Worm (Caenorhabditis elegans) whole organism, L4 larva: ENCODE results near the gene T14B4.9.

Source experiments
- F10B5.3 ChIP-seq: sonication (generic microtip); optimal IDR thresholded peaks from 2 replicates; lab custom pipeline; 2016; ENCODE audit warnings: mild to moderate bottlenecking, missing genetic modification characterization, missing compliant biosample characterization
- F37D6.2 ChIP-seq: sonication (generic microtip); optimal IDR thresholded peaks from 2 replicates; lab custom pipeline; 2016; ENCODE audit warnings: mild to moderate bottlenecking, missing genetic modification characterization, missing compliant biosample characterization
- R02D3.7 ChIP-seq: fragments of 150-350 bp; sonication (generic microtip); optimal IDR thresholded peaks from 3 replicates; lab custom pipeline; 2014; ENCODE audit warnings: missing biosample characterization, missing genetic modification characterization
- T26A8.4 ChIP-seq: fragments of 200-800 bp; sonication (Bioruptor generic); IDR thresholded peaks from 2 replicates; pipeline ENCODE4 v1.3.6; 2022; ENCODE audit warnings: missing genetic modification characterization, missing compliant biosample characterization
- Y5F2A.4 ChIP-seq: fragments of 200-800 bp; sonication (Bioruptor generic); optimal IDR thresholded peaks from 2 replicates; lab custom pipeline; 2018; ENCODE audit warnings: mild to moderate bottlenecking, missing genetic modification characterization, missing compliant biosample characterization
- ZK337.2 ChIP-seq: fragments of 200-800 bp; sonication (Bioruptor generic); IDR thresholded peaks from 2 replicates; pipeline ENCODE4 v1.3.6; 2022; ENCODE audit warnings: missing genetic modification reagents, missing genetic modification characterization, missing compliant biosample characterization
- aly-2 ChIP-seq: sonication (generic microtip); optimal IDR thresholded peaks from 2 replicates; lab custom pipeline; 2018; ENCODE audit warnings: missing biosample characterization, missing genetic modification characterization
- arid-1 ChIP-seq: fragments of 200-800 bp; sonication (Bioruptor generic); conservative IDR thresholded peaks from 2 replicates; pipeline ENCODE4 v1.3.6; 2022; ENCODE audit warnings: missing genetic modification reagents, missing genetic modification characterization, missing compliant biosample characterization
- attf-4 ChIP-seq: sonication (generic microtip); optimal IDR thresholded peaks from 3 replicates; lab custom pipeline; 2017; ENCODE audit warnings: missing biosample characterization, missing genetic modification characterization
- ceh-62 ChIP-seq: sonication (generic microtip); optimal IDR thresholded peaks from 2 replicates; lab custom pipeline; 2017; ENCODE audit warnings: missing biosample characterization, missing genetic modification characterization
- ceh-82 ChIP-seq: sonication (generic microtip); optimal IDR thresholded peaks from 2 replicates; lab custom pipeline; 2017; ENCODE audit warnings: missing biosample characterization, missing genetic modification characterization
- cey-2 ChIP-seq: sonication (generic microtip); optimal IDR thresholded peaks from 3 replicates; lab custom pipeline; 2017; ENCODE audit warnings: missing genetic modification characterization, mild to moderate bottlenecking, missing compliant biosample characterization, antibody characterized with exemption, borderline replicate concordance; ENCODE audit not compliant: insufficient read depth
- daf-16 ChIP-seq, 3 experiments: sonication (generic microtip); optimal IDR thresholded peaks; 2 replicates each; lab custom pipeline; 2016 to 2017; ENCODE audit warnings: missing genetic modification characterization in 3 of 3, missing genetic modification reagents in 3 of 3, mild to moderate bottlenecking in 2 of 3, missing compliant biosample characterization in 2 of 3, missing biosample characterization in 1 of 3, moderate library complexity in 1 of 3
- dpl-1 ChIP-seq: fragments of 150-350 bp; optimal IDR thresholded peaks from 2 replicates; lab custom pipeline; 2014; ENCODE audit warnings: missing biosample characterization, missing genetic modification reagents, missing genetic modification characterization
- fkh-10 ChIP-seq: fragments of 150-350 bp; optimal IDR thresholded peaks from 2 replicates; lab custom pipeline; 2014; ENCODE audit warnings: missing biosample characterization, missing genetic modification reagents, missing genetic modification characterization
- hif-1 ChIP-seq, 2 experiments: sonication (generic microtip); optimal IDR thresholded peaks; 2 replicates each; lab custom pipeline; 2016 to 2017; ENCODE audit warnings: missing compliant biosample characterization in 2 of 2, missing genetic modification characterization in 2 of 2, missing genetic modification reagents in 2 of 2, missing genotype in 2 of 2, mild to moderate bottlenecking in 1 of 2
- jun-1 ChIP-seq: fragments of 150-350 bp; optimal IDR thresholded peaks from 2 replicates; lab custom pipeline; 2014; ENCODE audit warnings: missing biosample characterization, missing genetic modification reagents, missing genetic modification characterization
- lin-13 ChIP-seq: fragments of 150-350 bp; optimal IDR thresholded peaks from 2 replicates; lab custom pipeline; 2014; ENCODE audit warnings: missing biosample characterization, missing genetic modification reagents, missing genetic modification characterization
- lin-39 ChIP-seq: fragments of 150-350 bp; optimal IDR thresholded peaks from 2 replicates; lab custom pipeline; 2014; ENCODE audit warnings: missing biosample characterization, missing genetic modification reagents, missing genetic modification characterization
- lir-3 ChIP-seq: sonication (generic microtip); optimal IDR thresholded peaks from 2 replicates; lab custom pipeline; 2016; ENCODE audit warnings: mild to moderate bottlenecking, missing genetic modification characterization, missing compliant biosample characterization
- madf-9 ChIP-seq: fragments of 200-800 bp; sonication (Bioruptor generic); conservative IDR thresholded peaks from 2 replicates; pipeline ENCODE4 v1.3.6; 2022; ENCODE audit warnings: missing genetic modification reagents, missing genetic modification characterization, missing compliant biosample characterization
- mdl-1 ChIP-seq, 2 experiments: fragments of 150-350 bp in 1 of 2; sonication (generic microtip) in 1 of 2; optimal IDR thresholded peaks; 2 replicates each; lab custom pipeline; 2014 to 2017; ENCODE audit warnings: missing biosample characterization in 2 of 2, missing genetic modification characterization in 2 of 2
- mdt-29 ChIP-seq: fragments of 200-800 bp; sonication (Bioruptor generic); IDR thresholded peaks from 2 replicates; pipeline ENCODE4 v1.3.6; 2022; ENCODE audit warnings: missing genetic modification reagents, missing genetic modification characterization, missing compliant biosample characterization
- mep-1 ChIP-seq: fragments of 150-350 bp; sonication (generic microtip); optimal IDR thresholded peaks from 3 replicates; lab custom pipeline; 2014; ENCODE audit warnings: missing biosample characterization, missing genetic modification characterization
- mxl-2 ChIP-seq: fragments of 200-800 bp; sonication (Bioruptor generic); conservative IDR thresholded peaks from 2 replicates; pipeline ENCODE4 v1.3.6; 2022; ENCODE audit warnings: missing genetic modification reagents, missing genetic modification characterization, missing compliant biosample characterization
- nhr-10 ChIP-seq: fragments of 150-350 bp; optimal IDR thresholded peaks from 2 replicates; lab custom pipeline; 2014; ENCODE audit warnings: missing biosample characterization, missing genetic modification characterization
- nhr-11 ChIP-seq: fragments of 150-350 bp; optimal IDR thresholded peaks from 2 replicates; lab custom pipeline; 2014; ENCODE audit warnings: missing biosample characterization, missing genetic modification characterization
- nhr-25 ChIP-seq: sonication (generic microtip); optimal IDR thresholded peaks from 2 replicates; lab custom pipeline; 2017; ENCODE audit warnings: missing genetic modification characterization, mild to moderate bottlenecking, missing compliant biosample characterization, antibody characterized with exemption, moderate library complexity, borderline replicate concordance; ENCODE audit not compliant: insufficient read depth
- nhr-42 ChIP-seq: fragments of 200-800 bp; sonication (Bioruptor generic); IDR thresholded peaks from 2 replicates; pipeline ENCODE4 v1.3.6; 2022; ENCODE audit warnings: missing genetic modification characterization, missing compliant biosample characterization
- nhr-77 ChIP-seq: fragments of 150-350 bp; optimal IDR thresholded peaks from 2 replicates; lab custom pipeline; 2014; ENCODE audit warnings: missing biosample characterization, missing genetic modification characterization
- skn-1 ChIP-seq: fragments of 150-350 bp; optimal IDR thresholded peaks from 2 replicates; lab custom pipeline; 2014; ENCODE audit warnings: missing biosample characterization, missing genetic modification characterization
- unc-39 ChIP-seq: sonication (generic microtip); optimal IDR thresholded peaks from 2 replicates; lab custom pipeline; 2017; ENCODE audit warnings: missing biosample characterization, missing genetic modification characterization
- vab-7 ChIP-seq: fragments of 200-800 bp; sonication (Bioruptor generic); IDR thresholded peaks from 2 replicates; pipeline ENCODE4 v1.3.6; 2022; ENCODE audit warnings: missing genetic modification reagents, missing genetic modification characterization, missing compliant biosample characterization
- zfp-2 ChIP-seq: sonication (generic microtip); optimal IDR thresholded peaks from 2 replicates; lab custom pipeline; 2016; ENCODE audit warnings: mild to moderate bottlenecking, missing genetic modification characterization, missing compliant biosample characterization
- ztf-7 ChIP-seq: fragments of 150-350 bp; optimal IDR thresholded peaks from 2 replicates; lab custom pipeline; 2014; ENCODE audit warnings: missing biosample characterization, missing genetic modification characterization

The T14B4.9 gene

DNA sequence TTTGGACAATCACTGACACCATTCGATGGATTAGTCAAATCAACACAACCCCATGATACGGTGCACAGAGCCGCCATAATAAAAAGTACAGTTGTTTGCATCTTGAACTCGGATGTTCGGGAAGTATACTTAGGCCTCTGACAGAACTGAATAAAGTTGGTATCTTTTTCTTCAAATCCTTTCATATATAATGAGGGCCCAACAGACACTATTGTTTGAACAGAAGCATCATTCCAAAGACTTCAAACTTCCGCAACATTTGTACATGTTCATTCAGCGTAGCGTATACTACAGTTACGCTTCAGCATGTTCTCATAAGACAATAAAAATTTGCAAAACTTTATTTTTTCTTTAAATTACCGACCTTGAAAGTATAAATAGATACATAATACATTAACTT is 18.4 kb upstream of the T14B4.9 start, which contains the start of gene F41G3.19:
Gene F41G3.19, minus strand, starts transcription at position 101 of the 400 bp plus-strand sequence.
- no peak for TF ChIP-seq R02D3.7 (tag; lab: Kevin White, UChicago)
- no peak for TF ChIP-seq daf-16 (GFP tag; optimal IDR thresholded peaks at IDR 0.05; lab: Kevin White, UChicago)
- no peak for TF ChIP-seq daf-16 (tag; optimal IDR thresholded peaks at IDR 0.05; lab: Kevin White, UChicago)
- TF ChIP-seq nhr-77, result no peak
- TF ChIP-seq mxl-2 (GFP tag; lab: Robert Waterston, UW), result no peak
- TF ChIP-seq ceh-82 (tag; lab: Kevin White, UChicago), result no peak
- TF ChIP-seq nhr-10, result no peak

ce11 chrII:6750929-6751328 is 17.3 kb upstream of the T14B4.9 start, which contains the start of gene F41G3.20:
TSS of gene F41G3.20 (minus strand) at chrII:6751029.
- no peak for TF ChIP-seq mdl-1 (tag; optimal IDR thresholded peaks at IDR 0.05; lab: Kevin White, UChicago)
- TF ChIP-seq lin-39 (tag; lab: Kevin White, UChicago), result no peak
- no peak for TF ChIP-seq cey-2 (tag; lab: Kevin White, UChicago)
- TF ChIP-seq nhr-42, result no peak

- TF ChIP-seq zfp-2, result no peak
- TF ChIP-seq, all 104 proteins: peak for 0
Observed at ce11 chrII:6749422-6749821, 15.8 kb upstream of the T14B4.9 start, which contains the start of gene F41G3.10. TSS of gene F41G3.10 (minus strand) at chrII:6749522.

ce11 chrII:6746404-6746803 is 12.8 kb upstream of the T14B4.9 start, which contains the start of gene F41G3.5:
TSS of gene F41G3.5 (plus strand) at chrII:6746704.
- TF ChIP-seq Y5F2A.4 (no peak), vab-7 (GFP tag; lab: Robert Waterston, UW) (no peak), mxl-2 (GFP tag; lab: Robert Waterston, UW) (no peak), daf-16 (GFP tag; optimal IDR thresholded peaks at IDR 0.05; lab: Kevin White, UChicago) (no peak), daf-16 (tag; optimal IDR thresholded peaks at IDR 0.05; lab: Kevin White, UChicago) (no peak), F37D6.2 (tag; lab: Kevin White, UChicago) (no peak), attf-4 (tag; lab: Kevin White, UChicago) (no peak), madf-9 (GFP tag; lab: Robert Waterston, UW) (no peak), unc-39 (tag; lab: Kevin White, UChicago) (no peak), mdt-29 (GFP tag; lab: Robert Waterston, UW) (no peak), hif-1 (tag; optimal IDR thresholded peaks at IDR 0.05; lab: Kevin White, UChicago) (no peak), ceh-62 (no peak), ztf-7 (tag; lab: Kevin White, UChicago) (no peak), lin-13 (GFP tag; lab: Kevin White, UChicago) (no peak), nhr-25 (tag; lab: Kevin White, UChicago) (no peak), lir-3 (tag; lab: Kevin White, UChicago) (no peak), T26A8.4 (GFP tag; lab: Robert Waterston, UW) (no peak), mep-1 (no peak), nhr-11 (tag; lab: Kevin White, UChicago) (no peak), ZK337.2 (GFP tag; lab: Robert Waterston, UW) (no peak)

DNA sequence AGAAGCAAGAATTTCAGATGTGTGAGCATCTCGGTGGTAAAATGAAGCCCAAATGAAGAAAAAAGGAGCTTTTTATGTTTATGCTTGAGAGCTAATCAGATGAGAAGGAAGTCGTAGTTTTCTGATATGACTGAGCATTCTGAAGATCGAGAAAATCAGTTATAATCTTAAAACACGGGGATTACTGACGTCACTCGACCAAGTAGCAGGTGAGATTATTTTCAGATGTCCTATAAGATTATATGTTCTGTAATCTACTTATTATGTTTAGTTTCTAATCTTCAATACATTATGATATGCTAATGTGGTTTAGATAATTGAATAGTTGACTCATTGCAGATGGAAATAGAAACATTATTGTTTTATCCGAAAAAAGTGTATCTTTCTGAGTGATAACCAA is 12.2 kb upstream of the T14B4.9 start, which contains the start of gene ins-14:
Gene ins-14, minus strand, starts transcription at position 32 of the 400 bp plus-strand sequence.
- TF ChIP-seq vab-7 (GFP tag; lab: Robert Waterston, UW) (no peak), jun-1 (tag; lab: Kevin White, UChicago) (no peak), R02D3.7 (tag; lab: Kevin White, UChicago) (no peak), F10B5.3 (tag; lab: Kevin White, UChicago) (no peak), arid-1 (GFP tag; lab: Robert Waterston, UW) (no peak), nhr-25 (tag; lab: Kevin White, UChicago) (no peak), skn-1 (tag; lab: Kevin White, UChicago) (no peak), dpl-1 (GFP tag; lab: Kevin White, UChicago) (no peak), aly-2 (tag; lab: Kevin White, UChicago) (no peak), fkh-10 (no peak), daf-16 (GFP tag; optimal IDR thresholded peaks at IDR 0.05; lab: Kevin White, UChicago) (no peak), daf-16 (tag; optimal IDR thresholded peaks at IDR 0.05; lab: Kevin White, UChicago) (no peak), mdt-29 (GFP tag; lab: Robert Waterston, UW) (no peak), Y5F2A.4 (no peak)
